Worm (Caenorhabditis elegans): ENCODE results near the gene F46C5.7.

Gene F46C5.7

ce11 chrII:8859596-8859995, 20.5 kb downstream of the F46C5.7 start, which contains the start of gene snb-6:
Gene snb-6, minus strand, starts transcription at chrII:8859696.
- TF ChIP-seq ets-7 (tag; optimal IDR thresholded peaks at IDR 0.05) (no peak), tbx-37 (GFP tag; conservative IDR thresholded peaks at IDR 0.05) (no peak), ceh-13 (GFP tag; optimal IDR thresholded peaks at IDR 0.05) (no peak), hnd-1 (tag; optimal IDR thresholded peaks at IDR 0.05) (no peak), ceh-36 (tag; optimal IDR thresholded peaks at IDR 0.05) (no peak), F13C5.2 (tag; optimal IDR thresholded peaks at IDR 0.05) (no peak), aly-1 (tag; optimal IDR thresholded peaks at IDR 0.05) (no peak), scrt-1 (GFP tag; IDR thresholded peaks at IDR 0.05) (no peak), tra-4 (tag; optimal IDR thresholded peaks at IDR 0.05) (no peak), flt-1 (GFP tag; IDR thresholded peaks at IDR 0.05) (no peak), ama-1 (optimal IDR thresholded peaks at IDR 0.05) (no peak), hmg-4 (GFP tag; optimal IDR thresholded peaks at IDR 0.05) (no peak), hmbx-1 (tag; optimal IDR thresholded peaks at IDR 0.05) (no peak), pes-1 (GFP tag; IDR thresholded peaks at IDR 0.05) (no peak), sea-1 (GFP tag; conservative IDR thresholded peaks at IDR 0.05) (no peak), B0310.2 (tag; optimal IDR thresholded peaks at IDR 0.05) (no peak)

ce11 chrII:8865078-8865477, 26.0 kb downstream of the F46C5.7 start, which contains the start of gene npr-20:
Gene npr-20, minus strand, starts transcription at chrII:8865178.
- TF ChIP-seq ceh-13 (GFP tag; optimal IDR thresholded peaks at IDR 0.05), result no peak
- TF ChIP-seq tbx-11 (GFP tag; IDR thresholded peaks at IDR 0.05), result no peak
- no peak for TF ChIP-seq aly-1 (tag; optimal IDR thresholded peaks at IDR 0.05)
- no peak for TF ChIP-seq B0310.2 (tag; optimal IDR thresholded peaks at IDR 0.05)
- no peak for TF ChIP-seq flt-1 (GFP tag; IDR thresholded peaks at IDR 0.05)
- no peak for TF ChIP-seq tbx-37 (GFP tag; conservative IDR thresholded peaks at IDR 0.05)
- TF ChIP-seq hmbx-1 (tag; optimal IDR thresholded peaks at IDR 0.05), result no peak
- no peak for TF ChIP-seq hmg-4 (GFP tag; optimal IDR thresholded peaks at IDR 0.05)
- no peak for TF ChIP-seq ceh-36 (tag; optimal IDR thresholded peaks at IDR 0.05)
- TF ChIP-seq F13C5.2 (tag; optimal IDR thresholded peaks at IDR 0.05), result no peak
- TF ChIP-seq scrt-1 (GFP tag; IDR thresholded peaks at IDR 0.05), result no peak
- TF ChIP-seq hnd-1 (tag; optimal IDR thresholded peaks at IDR 0.05), result no peak
- TF ChIP-seq sea-1 (GFP tag; conservative IDR thresholded peaks at IDR 0.05), result no peak
- no peak for TF ChIP-seq ets-7 (tag; optimal IDR thresholded peaks at IDR 0.05)
- no peak for TF ChIP-seq tra-4 (tag; optimal IDR thresholded peaks at IDR 0.05)
- no peak for TF ChIP-seq ama-1 (optimal IDR thresholded peaks at IDR 0.05)
- no peak for TF ChIP-seq pes-1 (GFP tag; IDR thresholded peaks at IDR 0.05)

ce11 chrII:8866844-8867243, 27.7 kb downstream of the F46C5.7 start:
- TF ChIP-seq ama-1 (optimal IDR thresholded peaks at IDR 0.05), result no peak
- TF ChIP-seq aly-1 (tag; optimal IDR thresholded peaks at IDR 0.05), result no peak
- TF ChIP-seq ceh-36 (tag; optimal IDR thresholded peaks at IDR 0.05), result no peak
- TF ChIP-seq tbx-11 (GFP tag; IDR thresholded peaks at IDR 0.05), result no peak
- TF ChIP-seq pes-1 (GFP tag; IDR thresholded peaks at IDR 0.05), result no peak
- TF ChIP-seq tbx-37 (GFP tag; conservative IDR thresholded peaks at IDR 0.05), result no peak
- no peak for TF ChIP-seq hmg-4 (GFP tag; optimal IDR thresholded peaks at IDR 0.05)
- TF ChIP-seq B0310.2 (tag; optimal IDR thresholded peaks at IDR 0.05), result no peak

- TF ChIP-seq tbx-37 (GFP tag; conservative IDR thresholded peaks at IDR 0.05) (no peak), aly-1 (tag; optimal IDR thresholded peaks at IDR 0.05) (no peak), ets-7 (tag; optimal IDR thresholded peaks at IDR 0.05) (no peak), hmg-4 (GFP tag; optimal IDR thresholded peaks at IDR 0.05) (no peak), tra-4 (tag; optimal IDR thresholded peaks at IDR 0.05) (no peak), F13C5.2 (tag; optimal IDR thresholded peaks at IDR 0.05) (no peak), ceh-36 (tag; optimal IDR thresholded peaks at IDR 0.05) (no peak), B0310.2 (tag; optimal IDR thresholded peaks at IDR 0.05) (no peak), flt-1 (GFP tag; IDR thresholded peaks at IDR 0.05) (no peak), tbx-11 (GFP tag; IDR thresholded peaks at IDR 0.05) (no peak), hmbx-1 (tag; optimal IDR thresholded peaks at IDR 0.05) (no peak), pes-1 (GFP tag; IDR thresholded peaks at IDR 0.05) (no peak)
These were observed 34.7 kb downstream of the F46C5.7 start, which contains the start of gene T07D4.2 for ce11 chrII:8873842-8874241. Gene T07D4.2, minus strand, starts transcription at chrII:8873942.

- no peak for TF ChIP-seq B0310.2 (tag; optimal IDR thresholded peaks at IDR 0.05)
- TF ChIP-seq hmg-4 (GFP tag; optimal IDR thresholded peaks at IDR 0.05), result no peak
- no peak for TF ChIP-seq hmbx-1 (tag; optimal IDR thresholded peaks at IDR 0.05)
- TF ChIP-seq F13C5.2 (tag; optimal IDR thresholded peaks at IDR 0.05), result no peak
- TF ChIP-seq ceh-13 (GFP tag; optimal IDR thresholded peaks at IDR 0.05), result no peak
- no peak for TF ChIP-seq ets-7 (tag; optimal IDR thresholded peaks at IDR 0.05)
- TF ChIP-seq tra-4 (tag; optimal IDR thresholded peaks at IDR 0.05), result no peak
- no peak for TF ChIP-seq scrt-1 (GFP tag; IDR thresholded peaks at IDR 0.05)
- TF ChIP-seq aly-1 (tag; optimal IDR thresholded peaks at IDR 0.05), result no peak
- no peak for TF ChIP-seq tbx-11 (GFP tag; IDR thresholded peaks at IDR 0.05)
- TF ChIP-seq tbx-37 (GFP tag; conservative IDR thresholded peaks at IDR 0.05), result no peak
- TF ChIP-seq pes-1 (GFP tag; IDR thresholded peaks at IDR 0.05), result no peak
- TF ChIP-seq hnd-1 (tag; optimal IDR thresholded peaks at IDR 0.05), result no peak
- TF ChIP-seq ceh-36 (tag; optimal IDR thresholded peaks at IDR 0.05), result no peak
- TF ChIP-seq sea-1 (GFP tag; conservative IDR thresholded peaks at IDR 0.05), result no peak
- TF ChIP-seq flt-1 (GFP tag; IDR thresholded peaks at IDR 0.05), result no peak
- TF ChIP-seq ama-1 (optimal IDR thresholded peaks at IDR 0.05), result no peak
These were observed 38.2 kb downstream of the F46C5.7 start for ce11 chrII:8877032-8877985.

- TF ChIP-seq hmg-4 (GFP tag; optimal IDR thresholded peaks at IDR 0.05) (no peak), ceh-13 (GFP tag; optimal IDR thresholded peaks at IDR 0.05) (no peak), tbx-11 (GFP tag; IDR thresholded peaks at IDR 0.05) (no peak)
These were observed 39.4 kb downstream of the F46C5.7 start for ce11 chrII:8878528-8878927.

ce11 chrII:8883559-8883958, 44.4 kb downstream of the F46C5.7 start, which contains the start of gene rha-1:
Gene rha-1, minus strand, starts transcription at chrII:8883659.
- no peak for TF ChIP-seq scrt-1 (GFP tag; IDR thresholded peaks at IDR 0.05)
- TF ChIP-seq aly-1 (tag; optimal IDR thresholded peaks at IDR 0.05), result no peak
- TF ChIP-seq ceh-13 (GFP tag; optimal IDR thresholded peaks at IDR 0.05), result no peak
- TF ChIP-seq flt-1 (GFP tag; IDR thresholded peaks at IDR 0.05), result no peak
- no peak for TF ChIP-seq ceh-36 (tag; optimal IDR thresholded peaks at IDR 0.05)
- no peak for TF ChIP-seq tra-4 (tag; optimal IDR thresholded peaks at IDR 0.05)
- TF ChIP-seq tbx-11 (GFP tag; IDR thresholded peaks at IDR 0.05), result no peak
- TF ChIP-seq hnd-1 (tag; optimal IDR thresholded peaks at IDR 0.05), result no peak
- TF ChIP-seq ets-7 (tag; optimal IDR thresholded peaks at IDR 0.05), result no peak
- TF ChIP-seq hmg-4 (GFP tag; optimal IDR thresholded peaks at IDR 0.05), result no peak
- no peak for TF ChIP-seq ama-1 (optimal IDR thresholded peaks at IDR 0.05)
